Worm (Caenorhabditis elegans): ENCODE results near the gene M05D6.1.

- TF ChIP-seq elt-3 (tag; optimal IDR thresholded peaks at IDR 0.05) (no peak), aly-2 (tag; optimal IDR thresholded peaks at IDR 0.05) (no peak)
These were observed 31.6 kb upstream of the M05D6.1 start for ce11 chrII:8506759-8507158.

Data from whole organism, L3 larva.